Worm (Caenorhabditis elegans) whole organism, midembryonic: ENCODE results near the gene ttr-41.

Experiments
- klf-2 ChIP-seq: fragments of 200-800 bp; sonication (Bioruptor generic); conservative IDR thresholded peaks from 2 replicates; pipeline ENCODE4 v1.3.6; 2022; ENCODE audit warnings: missing genetic modification reagents, missing genetic modification characterization, missing compliant biosample characterization
- med-1 ChIP-seq: sonication (generic microtip); optimal IDR thresholded peaks from 2 replicates; lab custom pipeline; 2017; ENCODE audit warnings: missing genetic modification characterization, mild to moderate bottlenecking, missing compliant biosample characterization, antibody characterized with exemption, missing genetic modification reagents; ENCODE audit not compliant: insufficient read depth
- ref-1 ChIP-seq: fragments of 200-800 bp; sonication (Bioruptor generic); conservative IDR thresholded peaks from 2 replicates; pipeline ENCODE4 v1.3.6; 2022; ENCODE audit warnings: missing genetic modification reagents, missing genetic modification characterization, missing compliant biosample characterization
- tab-1 ChIP-seq: fragments of 200-800 bp; sonication (Bioruptor generic); IDR thresholded peaks from 2 replicates; pipeline ENCODE4 v1.3.6; 2022; ENCODE audit warnings: missing genetic modification characterization, missing compliant biosample characterization
- ztf-23 ChIP-seq: fragments of 200-800 bp; sonication (Bioruptor generic); IDR thresholded peaks from 2 replicates; pipeline ENCODE4 v1.3.6; 2022; ENCODE audit warnings: missing genetic modification reagents, missing genetic modification characterization, missing compliant biosample characterization
- ztf-29 ChIP-seq: fragments of 200-800 bp; sonication (Bioruptor generic); IDR thresholded peaks from 2 replicates; pipeline ENCODE4 v1.3.6; 2022; ENCODE audit warnings: missing genetic modification reagents, missing genetic modification characterization, missing compliant biosample characterization

DNA sequence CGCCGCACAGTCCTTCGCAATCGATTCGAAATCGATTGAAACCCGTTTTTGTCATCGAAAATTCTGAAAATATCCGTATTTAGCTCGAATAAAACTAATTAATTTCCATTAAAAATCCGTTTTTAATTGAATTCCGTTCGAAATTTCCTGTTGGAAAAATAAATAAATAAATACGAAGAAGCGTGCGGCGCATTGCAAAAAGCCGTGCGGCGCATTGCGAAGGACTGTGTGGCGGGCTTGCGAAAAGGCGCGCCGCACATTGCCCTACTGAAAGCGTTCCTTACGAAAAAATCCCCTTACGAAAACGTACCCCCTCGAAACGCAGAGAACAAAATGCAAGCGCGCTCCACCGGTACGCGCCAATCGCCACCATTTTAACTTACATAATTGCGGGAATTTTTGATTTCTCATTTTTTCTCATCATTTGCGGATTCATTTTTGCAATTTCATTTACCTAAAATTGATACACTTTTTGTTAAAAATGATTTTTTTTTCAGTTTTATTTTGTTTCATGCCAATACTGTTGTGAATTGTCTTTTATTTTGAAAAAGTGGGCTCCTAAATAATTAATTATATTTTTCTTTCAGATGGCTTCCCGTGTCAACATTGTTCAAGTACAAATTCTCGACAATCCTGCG is 26.1 kb downstream of the ttr-41 start, which contains the start of gene unc-85:
- peak; percentile 84 for TF ChIP-seq ztf-29 (GFP tag; lab: Robert Waterston, UW)
- TF ChIP-seq ztf-23, result peak; percentile 90
- peak; percentile 57; the same call in 1 of the 2 replicates for TF ChIP-seq ref-1 (GFP tag; lab: Robert Waterston, UW)
- peak; percentile 70; the same call in 1 of the 2 replicates for TF ChIP-seq tab-1 (GFP tag; lab: Robert Waterston, UW)
- peak; percentile 29 for TF ChIP-seq med-1 (GFP tag; lab: Kevin White, UChicago)
- TF ChIP-seq klf-2 (GFP tag; lab: Robert Waterston, UW), result peak; percentile 71
